Worm (Caenorhabditis elegans): ENCODE measurements around the gene arrd-17.
A peak's percentile ranks its signal among the peaks of the same experiment; 100 is the strongest.

Gene arrd-17

DNA sequence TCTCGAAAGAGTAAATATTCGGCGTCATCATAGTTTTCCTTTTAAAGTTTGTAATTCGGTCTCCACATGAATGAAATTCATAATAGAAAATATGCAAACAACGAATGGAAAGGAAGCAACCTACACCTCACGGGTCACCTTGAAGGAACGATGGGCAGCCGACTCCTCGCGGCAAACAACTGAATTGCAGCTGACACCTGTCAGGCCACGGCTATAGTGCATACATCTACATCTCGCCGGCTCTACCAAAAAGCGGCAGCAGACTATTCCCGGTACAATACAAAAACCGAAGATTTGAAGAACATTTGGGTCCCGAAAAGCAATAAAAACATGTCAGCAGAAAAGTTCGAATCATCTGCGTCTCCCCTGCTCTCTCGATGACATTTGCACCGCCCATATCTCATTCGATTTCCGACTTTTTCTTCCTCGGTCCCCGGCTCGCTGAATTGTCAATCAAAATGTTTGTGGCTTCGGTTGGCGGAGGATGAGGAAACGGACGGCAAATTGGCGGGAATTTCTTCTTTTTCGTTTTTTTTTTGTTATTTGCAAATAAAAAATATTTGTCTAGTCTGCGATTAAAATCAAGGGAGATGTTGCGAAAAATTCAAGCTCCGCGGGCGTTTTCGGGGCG lies 5.2 kb upstream of the arrd-17 start (continued):
- TF ChIP-seq pag-3 (tag; optimal IDR thresholded peaks at IDR 0.05; ENCODE audit: borderline replicate concordance, insufficient read depth) = no peak
- TF ChIP-seq nhr-19 (GFP tag; conservative IDR thresholded peaks at IDR 0.05) = no peak
- TF ChIP-seq zag-1 (tag; optimal IDR thresholded peaks at IDR 0.05) = no peak
- TF ChIP-seq dsc-1 (tag; optimal IDR thresholded peaks at IDR 0.05) = peak; percentile 33
- no peak for TF ChIP-seq ztf-11 (tag; optimal IDR thresholded peaks at IDR 0.05)
- no peak for TF ChIP-seq unc-86 (tag; optimal IDR thresholded peaks at IDR 0.05)
- no peak for TF ChIP-seq isw-1 (GFP tag; IDR thresholded peaks at IDR 0.05)
- no peak for TF ChIP-seq efl-3 (GFP tag; optimal IDR thresholded peaks at IDR 0.05)
- no peak for TF ChIP-seq hlh-17 (GFP tag; optimal IDR thresholded peaks at IDR 0.05; ENCODE audit: borderline replicate concordance)
- TF ChIP-seq ces-1 (GFP tag; optimal IDR thresholded peaks at IDR 0.05) = no peak
- no peak for TF ChIP-seq aly-2 (tag; optimal IDR thresholded peaks at IDR 0.05)
- no peak for TF ChIP-seq nhr-12 (tag; optimal IDR thresholded peaks at IDR 0.05)
- TF ChIP-seq unc-30 (tag; optimal IDR thresholded peaks at IDR 0.05) = no peak
- no peak for TF ChIP-seq C34B4.2 (tag; optimal IDR thresholded peaks at IDR 0.05)
- no peak for TF ChIP-seq nhr-84 (tag; optimal IDR thresholded peaks at IDR 0.05)
- no peak for TF ChIP-seq nhr-47 (tag; optimal IDR thresholded peaks at IDR 0.05)
- TF ChIP-seq nhr-237 (tag; optimal IDR thresholded peaks at IDR 0.05) = no peak
- TF ChIP-seq C04F5.9 (tag; optimal IDR thresholded peaks at IDR 0.05) = no peak
- TF ChIP-seq unc-130 (tag; optimal IDR thresholded peaks at IDR 0.05) = no peak
- no peak for TF ChIP-seq nhr-76 (tag; optimal IDR thresholded peaks at IDR 0.05)
- no peak for TF ChIP-seq jun-1 (tag; optimal IDR thresholded peaks at IDR 0.05)
- no peak for TF ChIP-seq ceh-88 (GFP tag; IDR thresholded peaks at IDR 0.05)
- TF ChIP-seq lin-35 (GFP tag; optimal IDR thresholded peaks at IDR 0.05) = no peak
- TF ChIP-seq vab-15 (tag; optimal IDR thresholded peaks at IDR 0.05) = no peak
- TF ChIP-seq grh-1 (GFP tag; IDR thresholded peaks at IDR 0.05) = no peak
- peak in 1 of 2 experiments; percentile 20 for TF ChIP-seq lsy-2 (tag; optimal IDR thresholded peaks at IDR 0.05)
- TF ChIP-seq lin-15B (tag; optimal IDR thresholded peaks at IDR 0.05) = no peak
- TF ChIP-seq pax-3 (tag; optimal IDR thresholded peaks at IDR 0.05) = no peak
- no peak for TF ChIP-seq xbp-1 (tag; optimal IDR thresholded peaks at IDR 0.05)
- TF ChIP-seq mab-9 (GFP tag; IDR thresholded peaks at IDR 0.05) = no peak
- no peak for TF ChIP-seq pqm-1 (tag; optimal IDR thresholded peaks at IDR 0.05)
- no peak for TF ChIP-seq alr-1 (tag; optimal IDR thresholded peaks at IDR 0.05; ENCODE audit: borderline replicate concordance)
- TF ChIP-seq nhr-11 (tag; optimal IDR thresholded peaks at IDR 0.05) = no peak
- no peak for TF ChIP-seq hpl-2 (GFP tag; optimal IDR thresholded peaks at IDR 0.05)
- no peak for TF ChIP-seq nhr-77 (tag; optimal IDR thresholded peaks at IDR 0.05)
- no peak for TF ChIP-seq nhr-85 (tag)
- peak; percentile 13 for TF ChIP-seq swsn-7 (tag; optimal IDR thresholded peaks at IDR 0.05)
- TF ChIP-seq fkh-4 (tag; optimal IDR thresholded peaks at IDR 0.05; ENCODE audit: borderline replicate concordance) = no peak
- TF ChIP-seq mdl-1 (tag; optimal IDR thresholded peaks at IDR 0.05) = no peak
- TF ChIP-seq ama-1 (optimal IDR thresholded peaks at IDR 0.05) = no peak
- TF ChIP-seq sox-4 (tag; optimal IDR thresholded peaks at IDR 0.05) = no peak
- TF ChIP-seq mep-1 (tag; optimal IDR thresholded peaks at IDR 0.05) = no peak
- TF ChIP-seq snpc-4 (tag; optimal IDR thresholded peaks at IDR 0.05) = peak; percentile 72
- TF ChIP-seq Y116A8C.19 (tag; optimal IDR thresholded peaks at IDR 0.05; ENCODE audit: borderline replicate concordance) = no peak
- TF ChIP-seq unc-62 (GFP tag; optimal IDR thresholded peaks at IDR 0.05) = no peak
- no peak for TF ChIP-seq zip-4 (GFP tag; optimal IDR thresholded peaks at IDR 0.05)
- no peak for TF ChIP-seq sptf-1 (tag; optimal IDR thresholded peaks at IDR 0.05)
- TF ChIP-seq ceh-82 (tag; optimal IDR thresholded peaks at IDR 0.05) = peak in 2 of 3 experiments; percentile 27 to 54
- peak; percentile 12 for TF ChIP-seq tbx-2 (tag; optimal IDR thresholded peaks at IDR 0.05)
